ENCODE assay signal across 4 worm cellular contexts in genomic region chrII:8326228-8326960, ce11.
TF ChIP-seq lines count a peak whose summit lies in the region.

No protein-coding gene starts in this region.

TF ChIP-seq in whole organism, L1 larva, 84 proteins besides CTCF, POLR2A, EP300 and RAD21:
- TF ChIP-seq nhr-47 (tag; optimal IDR thresholded peaks at IDR 0.05; lab: Kevin White, UChicago) = peak; percentile 5
- no peak for TF ChIP-seq mdl-1 (tag; optimal IDR thresholded peaks at IDR 0.05; lab: Kevin White, UChicago)
- no peak for TF ChIP-seq aha-1 (tag; optimal IDR thresholded peaks at IDR 0.05; lab: Kevin White, UChicago)

TF ChIP-seq in whole organism, L4 larva, 104 proteins besides CTCF, POLR2A, EP300 and RAD21:
- TF ChIP-seq lin-38 (GFP tag; IDR thresholded peaks at IDR 0.05; lab: Robert Waterston, UW) (peak; percentile 57), mes-2 (tag; optimal IDR thresholded peaks at IDR 0.05; lab: Kevin White, UChicago; ENCODE audit: poor library complexity, severe bottlenecking) (peak; percentile 20), duxl-1 (tag; optimal IDR thresholded peaks at IDR 0.05; lab: Kevin White, UChicago; ENCODE audit: poor library complexity) (peak; percentile 36), nhr-102 (tag; optimal IDR thresholded peaks at IDR 0.05; lab: Kevin White, UChicago) (peak; percentile 15), aha-1 (tag; lab: Kevin White, UChicago) (peak; percentile 95), ama-1 (optimal IDR thresholded peaks at IDR 0.05; lab: Kevin White, UChicago) (peak; percentile 66), mep-1 (tag; optimal IDR thresholded peaks at IDR 0.05; lab: Kevin White, UChicago) (peak; percentile 14), T20F7.1 (GFP tag; optimal IDR thresholded peaks at IDR 0.05; lab: Kevin White, UChicago) (no peak), set-16 (GFP tag; IDR thresholded peaks at IDR 0.05; lab: Robert Waterston, UW) (no peak)

TF ChIP-seq in whole organism, early embryonic, 17 proteins besides CTCF, POLR2A, EP300 and RAD21:
- TF ChIP-seq F13C5.2 (tag; optimal IDR thresholded peaks at IDR 0.05; lab: Kevin White, UChicago) (no peak), tbx-37 (GFP tag; conservative IDR thresholded peaks at IDR 0.05; lab: Robert Waterston, UW) (0 out of 2 replicates have a peak, but pooled peaks have one; percentile 29)
TF ChIP-seq in whole organism, early embryonic: peak in this region for 1.

TF ChIP-seq in whole organism, young adult, 124 proteins besides CTCF, POLR2A, EP300 and RAD21:
- no peak for TF ChIP-seq bed-2 (GFP tag; IDR thresholded peaks at IDR 0.05; lab: Robert Waterston, UW)
- TF ChIP-seq egl-18 (GFP tag; IDR thresholded peaks at IDR 0.05; lab: Robert Waterston, UW) = no peak
- TF ChIP-seq madf-10 (tag; optimal IDR thresholded peaks at IDR 0.05; lab: Kevin White, UChicago) = no peak
- TF ChIP-seq athp-1 (tag; optimal IDR thresholded peaks at IDR 0.05; lab: Kevin White, UChicago) = peak; percentile 14
- no peak for TF ChIP-seq sdz-38 (tag; optimal IDR thresholded peaks at IDR 0.05; lab: Kevin White, UChicago)
- TF ChIP-seq rcor-1 (GFP tag; IDR thresholded peaks at IDR 0.05; lab: Robert Waterston, UW) = 0 out of 2 replicates have a peak, but pooled peaks have one; percentile 42
- peak; percentile 38 for TF ChIP-seq unc-130 (GFP tag; optimal IDR thresholded peaks at IDR 0.05; lab: Kevin White, UChicago)
- TF ChIP-seq Y53G8AR.9 (GFP tag; conservative IDR thresholded peaks at IDR 0.05; lab: Robert Waterston, UW) = 0 out of 2 replicates have a peak, but pooled peaks have one; percentile 50
- 0 out of 2 replicates have a peak, but pooled peaks have one; percentile 30 for TF ChIP-seq lin-26 (GFP tag; IDR thresholded peaks at IDR 0.05; lab: Robert Waterston, UW)
- peak; percentile 2 for TF ChIP-seq attf-5 (GFP tag; optimal IDR thresholded peaks at IDR 0.05; lab: Kevin White, UChicago)
- no peak for TF ChIP-seq F37B4.10 (GFP tag; IDR thresholded peaks at IDR 0.05; lab: Robert Waterston, UW)
- TF ChIP-seq nfyb-1 (GFP tag; IDR thresholded peaks at IDR 0.05; lab: Robert Waterston, UW) = 0 out of 2 replicates have a peak, but pooled peaks have one; percentile 56
- TF ChIP-seq ztf-25 (GFP tag; IDR thresholded peaks at IDR 0.05; lab: Robert Waterston, UW) = 0 out of 2 replicates have a peak, but pooled peaks have one; percentile 34
- no peak for TF ChIP-seq snpc-1.1 (tag; optimal IDR thresholded peaks at IDR 0.05; lab: Kevin White, UChicago; ENCODE audit: insufficient read depth)
- 0 out of 2 replicates have a peak, but pooled peaks have one; percentile 5 for TF ChIP-seq C17E4.6 (GFP tag; IDR thresholded peaks at IDR 0.05; lab: Robert Waterston, UW)
- 0 out of 2 replicates have a peak, but pooled peaks have one; percentile 48 for TF ChIP-seq ceh-58 (GFP tag; IDR thresholded peaks at IDR 0.05; lab: Robert Waterston, UW)
- peak; percentile 44; the same call in 1 of the 2 replicates for TF ChIP-seq hsf-1 (GFP tag; IDR thresholded peaks at IDR 0.05; lab: Robert Waterston, UW)
- no peak for TF ChIP-seq him-1 (tag; optimal IDR thresholded peaks at IDR 0.05; lab: Kevin White, UChicago)
- TF ChIP-seq madf-3 (GFP tag; IDR thresholded peaks at IDR 0.05; lab: Robert Waterston, UW) = peak; percentile 85
- TF ChIP-seq hrde-1 (tag; optimal IDR thresholded peaks at IDR 0.05; lab: Kevin White, UChicago; ENCODE audit: borderline replicate concordance) = peak; percentile 73
- TF ChIP-seq ama-1 (optimal IDR thresholded peaks at IDR 0.05; lab: Kevin White, UChicago) = no peak
- TF ChIP-seq ama-1 (GFP tag; optimal IDR thresholded peaks at IDR 0.05; lab: Kevin White, UChicago) = peak in 1 of 2 experiments; percentile 43
- TF ChIP-seq snpc-4 (GFP tag; optimal IDR thresholded peaks at IDR 0.05; lab: Kevin White, UChicago) = peak; percentile 5
- peak in 1 of 4 experiments; percentile 17 for TF ChIP-seq snpc-4 (tag; optimal IDR thresholded peaks at IDR 0.05; lab: Kevin White, UChicago)
- peak; percentile 3 for TF ChIP-seq lsl-1 (GFP tag; optimal IDR thresholded peaks at IDR 0.05; lab: Kevin White, UChicago)
- TF ChIP-seq B0336.3 (GFP tag; IDR thresholded peaks at IDR 0.05; lab: Robert Waterston, UW) = peak; percentile 43; the same call in 1 of the 2 replicates
- TF ChIP-seq egl-44 (GFP tag; IDR thresholded peaks at IDR 0.05; lab: Robert Waterston, UW) = no peak
- TF ChIP-seq K11D2.4 (GFP tag; IDR thresholded peaks at IDR 0.05; lab: Robert Waterston, UW) = no peak
- TF ChIP-seq ceh-40 (GFP tag; IDR thresholded peaks at IDR 0.05; lab: Robert Waterston, UW) = no peak
- peak; percentile 37; the same call in 1 of the 2 replicates for TF ChIP-seq D2030.7 (GFP tag; IDR thresholded peaks at IDR 0.05; lab: Robert Waterston, UW)
- no peak for TF ChIP-seq let-526 (GFP tag; IDR thresholded peaks at IDR 0.05; lab: Robert Waterston, UW)
- no peak for TF ChIP-seq ceh-100 (GFP tag; IDR thresholded peaks at IDR 0.05; lab: Robert Waterston, UW)
- TF ChIP-seq fkh-3 (tag; optimal IDR thresholded peaks at IDR 0.05; lab: Kevin White, UChicago) = no peak
- TF ChIP-seq sea-2 (GFP tag; IDR thresholded peaks at IDR 0.05; lab: Robert Waterston, UW) = no peak
- no peak for TF ChIP-seq atf-7 (tag; optimal IDR thresholded peaks at IDR 0.05; lab: Kevin White, UChicago)
- TF ChIP-seq F49E8.2 (tag; optimal IDR thresholded peaks at IDR 0.05; lab: Kevin White, UChicago; ENCODE audit: insufficient read depth) = peak; percentile 78
- TF ChIP-seq lin-54 (GFP tag; optimal IDR thresholded peaks at IDR 0.05; lab: Kevin White, UChicago) = no peak
- no peak for TF ChIP-seq sptf-2 (GFP tag; optimal IDR thresholded peaks at IDR 0.05; lab: Kevin White, UChicago)
- no peak for TF ChIP-seq mes-4 (tag; optimal IDR thresholded peaks at IDR 0.05; lab: Kevin White, UChicago)
- TF ChIP-seq tlf-1 (GFP tag; optimal IDR thresholded peaks at IDR 0.05; lab: Kevin White, UChicago) = peak; percentile 51
- no peak for TF ChIP-seq cebp-1 (GFP tag; IDR thresholded peaks at IDR 0.05; lab: Robert Waterston, UW)
- peak; percentile 18 for TF ChIP-seq cebp-1 (tag; optimal IDR thresholded peaks at IDR 0.05; lab: Kevin White, UChicago)
- no peak for TF ChIP-seq bed-1 (GFP tag; IDR thresholded peaks at IDR 0.05; lab: Robert Waterston, UW)
- TF ChIP-seq attf-6 (GFP tag; IDR thresholded peaks at IDR 0.05; lab: Robert Waterston, UW) = no peak
- TF ChIP-seq ekl-4 (GFP tag; IDR thresholded peaks at IDR 0.05; lab: Robert Waterston, UW) = no peak
- TF ChIP-seq dpff-1 (tag; optimal IDR thresholded peaks at IDR 0.05; lab: Kevin White, UChicago) = no peak
- no peak for TF ChIP-seq F57C9.4 (tag; optimal IDR thresholded peaks at IDR 0.05; lab: Kevin White, UChicago)
- TF ChIP-seq zim-3 (tag; optimal IDR thresholded peaks at IDR 0.05; lab: Kevin White, UChicago) = no peak
- TF ChIP-seq madf-6 (GFP tag; IDR thresholded peaks at IDR 0.05; lab: Robert Waterston, UW) = peak; percentile 49; the same call in 1 of the 2 replicates
- no peak for TF ChIP-seq madf-8 (GFP tag; conservative IDR thresholded peaks at IDR 0.05; lab: Robert Waterston, UW)
- no peak for TF ChIP-seq F22D6.2 (tag; optimal IDR thresholded peaks at IDR 0.05; lab: Kevin White, UChicago)
- peak; percentile 2 for TF ChIP-seq xnd-1 (tag; optimal IDR thresholded peaks at IDR 0.05; lab: Kevin White, UChicago)
- TF ChIP-seq rpc-1 (optimal IDR thresholded peaks at IDR 0.05; lab: Kevin White, UChicago) = no peak
- TF ChIP-seq rpc-1 (tag; optimal IDR thresholded peaks at IDR 0.05; lab: Kevin White, UChicago) = no peak
- peak; percentile 52; the same call in 1 of the 2 replicates for TF ChIP-seq Y79H2A.3 (GFP tag; conservative IDR thresholded peaks at IDR 0.05; lab: Robert Waterston, UW)
- TF ChIP-seq snpc-3.4 (tag; optimal IDR thresholded peaks at IDR 0.05; lab: Kevin White, UChicago) = peak; percentile 67
- TF ChIP-seq nfya-2 (GFP tag; IDR thresholded peaks at IDR 0.05; lab: Robert Waterston, UW) = no peak
- no peak for TF ChIP-seq B0261.1 (tag; optimal IDR thresholded peaks at IDR 0.05; lab: Kevin White, UChicago)
- TF ChIP-seq pha-4 (tag; optimal IDR thresholded peaks at IDR 0.05; lab: Kevin White, UChicago) = no peak
- TF ChIP-seq repo-1 (tag; optimal IDR thresholded peaks at IDR 0.05; lab: Kevin White, UChicago) = peak; percentile 34
- peak in 1 of 2 experiments; percentile 17 for TF ChIP-seq rec-8 (tag; optimal IDR thresholded peaks at IDR 0.05; lab: Kevin White, UChicago)
- peak; percentile 10 for TF ChIP-seq hmg-1.2 (GFP tag; IDR thresholded peaks at IDR 0.05; lab: Robert Waterston, UW)
- no peak for TF ChIP-seq mxl-1 (tag; optimal IDR thresholded peaks at IDR 0.05; lab: Kevin White, UChicago)
- TF ChIP-seq snpc-1.3 (tag; optimal IDR thresholded peaks at IDR 0.05; lab: Kevin White, UChicago; ENCODE audit: insufficient read depth) = no peak
